Fruit fly (Drosophila melanogaster) whole organism: Measurements from ENCODE around the gene Marf.
A peak's percentile ranks its signal among the peaks of the same experiment; 100 is the strongest.

ENCODE experiments used
- CG8478 ChIP-seq: fragments of >200 bp; optimal IDR thresholded peaks from 2 replicates; lab custom pipeline; 2018; ENCODE audit warnings: inconsistent platforms
- Dll ChIP-seq: fragments of >200 bp; optimal IDR thresholded peaks from 2 replicates; lab custom pipeline; 2017
- EcR ChIP-seq, 2 experiments: fragments of >200 bp; optimal IDR thresholded peaks; 2 replicates each; lab custom pipeline; 2017; ENCODE audit warnings: missing biosample characterization in 2 of 2, missing genetic modification characterization in 2 of 2, missing genetic modification reagents in 2 of 2
- pan ChIP-seq: fragments of >200 bp; optimal IDR thresholded peaks from 2 replicates; lab custom pipeline; 2017
- psq ChIP-seq: fragments of >200 bp; optimal IDR thresholded peaks from 2 replicates; lab custom pipeline; 2017
- usp ChIP-seq: fragments of >200 bp; optimal IDR thresholded peaks from 2 replicates; lab custom pipeline; 2017; ENCODE audit warnings: missing biosample characterization, missing genetic modification characterization, mixed read lengths

The Marf gene

dm6 chrX:6343323-6343722 is 22.4 kb upstream of the Marf start:
- TF ChIP-seq CG8478 (lab: Kevin White, UChicago) (no peak), pan (lab: Kevin White, UChicago) (peak; percentile 76), EcR (GFP tag; optimal IDR thresholded peaks at IDR 0.05; lab: Kevin White, UChicago) (no peak)

DNA sequence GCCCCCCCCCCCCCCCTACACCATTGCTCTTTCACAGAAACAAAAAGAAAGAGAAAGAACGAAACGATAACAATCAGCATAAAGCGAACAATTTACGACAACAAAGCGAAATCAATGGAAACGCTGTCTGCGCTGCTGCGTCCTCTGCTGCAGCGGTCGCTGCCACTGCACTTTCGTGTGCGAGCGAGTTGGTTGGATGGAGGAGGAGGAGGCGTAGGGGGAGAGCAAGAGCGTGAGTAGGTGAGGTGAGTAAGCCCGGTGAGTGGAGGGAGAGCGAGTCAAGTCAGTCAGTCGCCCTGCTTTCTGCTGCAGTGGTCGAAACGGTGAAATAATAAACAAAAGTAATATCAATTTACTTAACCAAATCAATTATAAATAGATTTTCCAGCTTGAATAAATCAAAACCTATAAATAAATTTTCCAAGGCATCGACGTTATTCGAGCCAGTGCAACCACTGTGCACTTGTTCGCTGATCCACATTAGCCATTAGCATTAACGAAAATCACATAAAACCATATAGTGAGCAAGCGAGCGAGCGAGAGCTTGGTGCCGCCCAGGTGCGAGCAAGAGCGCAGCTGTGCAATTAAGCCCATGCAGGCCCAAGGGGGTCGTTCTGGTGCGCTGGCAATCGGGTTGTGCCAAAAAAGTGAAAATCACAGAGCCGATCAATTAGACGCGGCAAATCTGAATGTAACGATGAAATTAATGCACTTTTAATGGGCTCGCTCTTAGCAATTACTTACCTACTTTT is 21.8 kb upstream of the Marf start:
- TF ChIP-seq EcR (GFP tag; optimal IDR thresholded peaks at IDR 0.05; lab: Kevin White, UChicago) (no peak), Dll (peak; percentile 62)

DNA sequence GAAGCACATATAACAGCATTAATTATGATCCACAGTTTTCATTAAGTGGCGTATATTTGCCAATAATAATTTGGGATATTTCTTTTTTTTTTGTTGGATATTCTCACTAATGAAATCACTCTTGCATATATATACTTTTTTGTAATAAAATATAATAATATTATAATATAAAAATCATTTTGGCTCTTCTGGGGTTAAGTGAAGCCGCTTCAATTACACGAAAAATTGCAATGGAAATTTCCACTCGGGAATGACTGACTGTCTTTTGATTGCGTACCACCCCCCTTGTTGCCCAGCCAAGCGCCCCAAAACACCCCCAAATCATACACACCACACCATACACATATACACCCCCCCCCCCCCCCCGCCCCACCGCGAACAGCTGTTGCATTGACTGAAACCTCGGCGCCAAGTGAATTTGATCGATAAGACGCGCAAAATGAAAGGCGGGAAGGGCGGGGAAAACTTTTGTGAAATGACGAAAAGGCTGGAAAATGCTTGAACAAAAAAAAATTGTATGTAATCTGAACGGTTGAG is 21.1 kb upstream of the Marf start:
- TF ChIP-seq usp (GFP tag; lab: Kevin White, UChicago) (no peak), pan (lab: Kevin White, UChicago) (no peak), CG8478 (lab: Kevin White, UChicago) (no peak), Dll (no peak), psq (lab: Kevin White, UChicago) (no peak), EcR (GFP tag; optimal IDR thresholded peaks at IDR 0.05; lab: Kevin White, UChicago) (no peak)

dm6 chrX:6346153-6346552 is 19.6 kb upstream of the Marf start:
- TF ChIP-seq psq (lab: Kevin White, UChicago) (no peak), EcR (GFP tag; optimal IDR thresholded peaks at IDR 0.05; lab: Kevin White, UChicago) (no peak), CG8478 (lab: Kevin White, UChicago) (no peak), pan (lab: Kevin White, UChicago) (no peak), Dll (no peak), usp (GFP tag; lab: Kevin White, UChicago) (no peak)

- TF ChIP-seq EcR (GFP tag; optimal IDR thresholded peaks at IDR 0.05; lab: Kevin White, UChicago) (no peak), Dll (no peak), CG8478 (lab: Kevin White, UChicago) (no peak), pan (lab: Kevin White, UChicago) (no peak), usp (GFP tag; lab: Kevin White, UChicago) (no peak), psq (lab: Kevin White, UChicago) (no peak)
Observed at dm6 chrX:6346926-6347367, 18.8 kb upstream of the Marf start, which contains the start of gene CG3847. CG3847 (plus strand) TSS chrX:6347103.

DNA sequence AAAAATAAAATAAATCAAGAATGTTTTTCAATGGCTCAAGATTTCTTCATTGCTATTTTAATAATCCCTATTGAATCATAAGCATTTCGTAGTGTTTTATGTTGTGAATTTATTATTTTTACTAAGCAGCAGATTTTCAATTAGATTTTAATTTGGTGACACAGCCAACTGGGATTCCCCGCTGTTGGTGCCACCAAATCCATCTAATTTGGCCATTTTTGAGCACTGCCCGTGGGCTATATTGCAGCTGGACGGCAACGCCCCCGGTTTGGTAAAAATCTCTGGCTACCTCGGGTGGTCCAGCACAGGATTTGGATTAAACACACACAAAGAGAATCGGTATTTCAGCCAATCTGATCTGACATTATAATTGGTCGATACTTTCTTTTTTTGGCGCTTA is 16.5 kb upstream of the Marf start:
- TF ChIP-seq EcR (GFP tag; optimal IDR thresholded peaks at IDR 0.05; lab: Kevin White, UChicago): no peak
- TF ChIP-seq CG8478 (lab: Kevin White, UChicago): no peak
- no peak for TF ChIP-seq psq (lab: Kevin White, UChicago)
- TF ChIP-seq Dll: no peak
- TF ChIP-seq usp (GFP tag; lab: Kevin White, UChicago): no peak
- TF ChIP-seq pan (lab: Kevin White, UChicago): no peak

dm6 chrX:6350213-6350679 is 15.5 kb upstream of the Marf start, which contains the start of the genes ND-B16.6 and kdn:
ND-B16.6 (minus strand) TSS chrX:6350401.
kdn (plus strand) TSS chrX:6350629.
- no peak for TF ChIP-seq psq (lab: Kevin White, UChicago)
- no peak for TF ChIP-seq pan (lab: Kevin White, UChicago)
- TF ChIP-seq usp (GFP tag; lab: Kevin White, UChicago): no peak
- no peak for TF ChIP-seq EcR (GFP tag; optimal IDR thresholded peaks at IDR 0.05; lab: Kevin White, UChicago)
- TF ChIP-seq Dll: no peak
- TF ChIP-seq CG8478 (lab: Kevin White, UChicago): no peak

DNA sequence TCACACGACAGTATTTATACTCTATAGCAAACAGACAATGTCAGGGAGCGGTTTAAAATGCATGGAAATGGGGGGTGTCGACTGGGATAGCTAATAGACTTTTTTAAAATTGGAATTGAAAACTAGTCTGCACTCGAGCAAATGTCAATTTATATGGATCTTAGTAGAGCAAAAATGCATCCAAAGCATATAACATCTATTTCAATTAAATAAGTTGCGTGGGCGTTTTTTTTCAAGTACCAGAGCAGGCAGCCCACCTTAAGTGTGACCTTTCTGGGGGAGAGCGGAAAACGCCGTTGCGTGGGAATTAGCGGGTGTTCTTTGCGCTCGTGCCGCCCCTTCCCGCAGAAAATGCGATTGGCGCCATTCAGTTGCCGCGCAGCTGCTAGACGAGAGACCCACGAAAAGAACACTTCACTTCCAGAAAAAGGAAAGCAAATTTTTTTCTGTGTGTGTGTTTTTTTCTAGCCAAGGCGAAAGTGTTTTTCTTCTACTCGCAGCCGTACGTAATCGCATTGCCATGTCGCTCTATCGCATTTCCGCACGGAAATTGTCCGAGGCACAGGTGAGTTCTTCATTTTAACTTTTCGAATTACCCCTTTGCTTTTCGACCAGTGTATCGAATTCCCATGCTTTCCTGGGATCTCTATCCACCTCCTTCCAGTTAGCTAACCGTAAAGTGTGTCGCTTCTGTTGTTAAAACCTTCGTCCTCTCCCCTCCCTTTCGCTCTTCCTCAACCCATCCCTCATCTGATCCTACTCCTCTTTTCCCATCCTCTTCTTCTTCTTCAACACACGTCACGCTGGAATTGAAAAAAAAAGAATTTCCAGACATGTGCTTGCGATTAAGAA is 13.6 kb upstream of the Marf start:
- no peak for TF ChIP-seq pan (lab: Kevin White, UChicago)
- TF ChIP-seq Dll: no peak
- no peak for TF ChIP-seq usp (GFP tag; lab: Kevin White, UChicago)
- no peak for TF ChIP-seq psq (lab: Kevin White, UChicago)
- no peak for TF ChIP-seq EcR (GFP tag; optimal IDR thresholded peaks at IDR 0.05; lab: Kevin White, UChicago)
- no peak for TF ChIP-seq CG8478 (lab: Kevin White, UChicago)

DNA sequence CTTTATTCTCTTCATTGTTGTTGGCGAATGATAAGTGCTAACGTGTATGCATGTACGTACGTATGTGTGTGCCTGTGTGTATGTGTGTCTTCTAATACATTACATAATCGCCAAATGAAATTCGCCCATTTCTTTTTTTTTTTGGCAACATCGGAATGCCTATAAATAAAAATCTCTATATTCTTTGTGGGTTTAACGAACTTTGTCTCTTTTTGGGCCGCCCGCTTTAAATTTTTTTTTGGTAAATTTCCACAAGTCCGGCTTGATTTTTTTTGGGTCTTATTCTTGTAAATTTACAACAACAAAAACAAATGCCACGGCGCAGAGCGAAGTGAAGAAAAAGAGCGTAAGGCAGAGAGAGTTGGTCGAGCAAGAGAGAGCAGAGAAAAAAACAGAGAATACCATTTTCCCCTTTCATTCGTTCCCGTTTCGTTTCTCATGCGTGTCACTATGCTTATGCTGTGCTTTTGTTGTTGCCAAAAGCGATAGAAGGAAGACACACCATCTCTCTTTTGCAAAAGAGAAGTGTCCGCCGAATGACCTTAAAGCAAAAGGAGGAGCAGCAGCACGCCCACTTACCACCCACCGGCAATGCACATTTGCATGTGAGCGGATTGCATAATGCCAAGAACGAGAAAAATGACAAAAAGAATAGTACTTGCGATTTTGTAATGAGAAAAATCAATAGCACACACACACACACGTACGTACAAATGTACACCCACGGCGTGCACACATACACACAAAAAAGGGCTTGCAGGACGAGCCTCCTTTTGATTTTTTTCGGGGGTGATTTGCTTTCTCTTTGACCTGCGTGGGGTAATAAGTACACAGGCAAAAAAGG is 12.8 kb upstream of the Marf start:
- TF ChIP-seq pan (lab: Kevin White, UChicago) (no peak), CG8478 (lab: Kevin White, UChicago) (no peak), EcR (GFP tag; optimal IDR thresholded peaks at IDR 0.05; lab: Kevin White, UChicago) (no peak), Dll (no peak), psq (lab: Kevin White, UChicago) (no peak), usp (GFP tag; lab: Kevin White, UChicago) (no peak)

- TF ChIP-seq usp (GFP tag; lab: Kevin White, UChicago) (no peak), pan (lab: Kevin White, UChicago) (no peak), Dll (no peak), psq (lab: Kevin White, UChicago) (no peak), EcR (GFP tag; optimal IDR thresholded peaks at IDR 0.05; lab: Kevin White, UChicago) (no peak), CG8478 (lab: Kevin White, UChicago) (no peak)
Observed at dm6 chrX:6353613-6353986, 12.1 kb upstream of the Marf start.
